Fruit fly (Drosophila melanogaster) whole organism, wandering third instar larva: ENCODE measurements around the gene CG10237.

Experiments used
- CrebA ChIP-seq: fragments of 200-800 bp; sonication (Bioruptor generic); optimal IDR thresholded peaks from 2 replicates; lab custom pipeline; 2016; ENCODE audit warnings: missing biosample characterization, mild to moderate bottlenecking, missing genetic modification characterization, borderline replicate concordance
- brk ChIP-seq: fragments of 200-800 bp; sonication (Bioruptor generic); optimal IDR thresholded peaks from 2 replicates; lab custom pipeline; 2016; ENCODE audit warnings: missing biosample characterization, mild to moderate bottlenecking, missing genetic modification characterization
- psq ChIP-seq: fragments of 200-800 bp; sonication (Bioruptor generic); optimal IDR thresholded peaks from 3 replicates; lab custom pipeline; 2017; ENCODE audit warnings: missing biosample characterization, mild to moderate bottlenecking, missing genetic modification characterization, moderate library complexity
- woc ChIP-seq: sonication (Bioruptor generic); optimal IDR thresholded peaks from 2 replicates; lab custom pipeline; 2016; ENCODE audit warnings: missing biosample characterization, mild to moderate bottlenecking, missing genetic modification characterization

DNA sequence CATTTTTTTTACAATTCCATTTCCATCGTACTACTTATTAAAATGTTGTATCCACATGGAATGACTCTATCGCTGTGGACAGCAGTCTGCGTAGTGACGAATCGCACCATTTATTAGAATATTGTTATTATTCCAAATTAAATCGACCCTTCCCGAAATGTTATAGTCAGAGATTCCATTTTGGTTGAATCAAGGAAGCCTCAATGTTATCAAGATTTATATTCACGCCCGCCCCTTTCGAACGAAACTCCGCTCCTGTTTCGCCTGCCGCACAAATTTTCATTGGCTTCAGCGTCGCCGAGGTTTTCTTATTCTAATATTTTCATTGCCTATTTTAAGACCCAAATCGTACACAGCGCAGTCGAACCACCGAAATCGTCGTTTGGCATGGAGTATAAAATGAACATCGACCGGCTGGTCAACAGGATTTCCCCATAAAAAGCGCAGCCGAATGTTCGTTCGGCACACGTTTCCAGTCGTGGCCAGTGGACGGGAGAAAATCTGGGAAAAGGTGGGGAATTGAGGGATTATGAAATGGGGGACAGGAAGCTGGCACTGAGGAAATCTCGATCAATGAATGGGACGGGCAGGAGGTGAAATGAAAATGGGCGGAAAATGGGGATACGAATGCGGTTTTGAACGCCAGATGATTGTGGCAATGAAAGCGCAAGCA, 36.7 kb downstream of the CG10237 start:
- TF ChIP-seq CrebA (GFP tag; lab: Kevin White, UChicago), result no peak
- no peak for TF ChIP-seq woc
- TF ChIP-seq brk (GFP tag; lab: Kevin White, UChicago), result no peak
- TF ChIP-seq psq (GFP tag; lab: Kevin White, UChicago), result no peak
